Fruit fly (Drosophila melanogaster) whole organism, embryonic: ENCODE data around the gene RpS14a.

Experiments
- Abd-B ChIP-seq: fragments of 200-800 bp; sonication (Bioruptor generic); optimal IDR thresholded peaks from 2 replicates; lab custom pipeline; 2018; ENCODE audit warnings: missing biosample characterization, mild to moderate bottlenecking, missing genetic modification characterization, moderate library complexity
- B-H1 ChIP-seq: fragments of 200-800 bp; sonication (Bioruptor generic); IDR thresholded peaks from 3 replicates; pipeline ENCODE4 v1.3.6; 2022; ENCODE audit warnings: missing biosample characterization, missing genetic modification characterization
- CG11093 ChIP-seq: fragments of 200-800 bp; sonication (Bioruptor generic); IDR thresholded peaks from 3 replicates; pipeline ENCODE4 v1.3.6; 2022; ENCODE audit warnings: missing biosample characterization, missing genetic modification characterization
- CG11247 ChIP-seq: fragments of 200-800 bp; sonication (Bioruptor generic); IDR thresholded peaks from 2 replicates; pipeline ENCODE4 v1.3.6; 2022; ENCODE audit warnings: missing biosample characterization, missing genetic modification characterization
- CG11696 ChIP-seq: fragments of 200-800 bp; sonication (Bioruptor generic); IDR thresholded peaks from 2 replicates; pipeline ENCODE4 v1.3.6; 2022; ENCODE audit warnings: missing biosample characterization, missing genetic modification characterization
- CG12769 ChIP-seq: fragments of 200-800 bp; sonication (Bioruptor generic); optimal IDR thresholded peaks from 2 replicates; lab custom pipeline; 2019; ENCODE audit warnings: missing biosample characterization, mild to moderate bottlenecking, missing genetic modification characterization, moderate library complexity
- CG12942 ChIP-seq: fragments of 200-800 bp; sonication (Bioruptor generic); optimal IDR thresholded peaks from 3 replicates; lab custom pipeline; 2016; ENCODE audit warnings: missing biosample characterization, missing genetic modification characterization
- CG13775 ChIP-seq: fragments of 200-800 bp; sonication (Bioruptor generic); optimal IDR thresholded peaks from 3 replicates; lab custom pipeline; 2017; ENCODE audit warnings: missing biosample characterization, mild to moderate bottlenecking, missing genetic modification characterization
- CG17186 ChIP-seq: fragments of 200-800 bp; sonication (Bioruptor generic); optimal IDR thresholded peaks from 3 replicates; lab custom pipeline; 2017; ENCODE audit warnings: missing biosample characterization, missing genetic modification reagents, missing genetic modification characterization
- CG18764 ChIP-seq: fragments of 200-800 bp; sonication (Bioruptor generic); optimal IDR thresholded peaks from 3 replicates; lab custom pipeline; 2016; ENCODE audit warnings: missing biosample characterization, missing genetic modification characterization
- CG2202 ChIP-seq: fragments of 200-800 bp; sonication (Bioruptor generic); optimal IDR thresholded peaks from 2 replicates; lab custom pipeline; 2018; ENCODE audit warnings: missing biosample characterization, mild to moderate bottlenecking, missing genetic modification characterization
- CG32532 ChIP-seq: fragments of 200-800 bp; sonication (Bioruptor generic); IDR thresholded peaks from 2 replicates; pipeline ENCODE4 v1.3.6; 2022; ENCODE audit warnings: missing biosample characterization, missing genetic modification characterization
- CG6683 ChIP-seq: fragments of 200-800 bp; sonication (Bioruptor generic); optimal IDR thresholded peaks from 2 replicates; lab custom pipeline; 2017; ENCODE audit warnings: missing biosample characterization, mild to moderate bottlenecking, missing genetic modification characterization, missing genetic modification reagents
- CG8765 ChIP-seq: fragments of 200-800 bp; sonication (Bioruptor generic); IDR thresholded peaks from 2 replicates; pipeline ENCODE4 v1.3.6; 2022; ENCODE audit warnings: missing biosample characterization, missing genetic modification characterization
- CG9437 ChIP-seq: fragments of 200-800 bp; sonication (Bioruptor generic); optimal IDR thresholded peaks from 2 replicates; lab custom pipeline; 2018; ENCODE audit warnings: missing biosample characterization, mild to moderate bottlenecking, missing genetic modification characterization
- CG9609 ChIP-seq: fragments of 200-800 bp; sonication (Bioruptor generic); optimal IDR thresholded peaks from 3 replicates; lab custom pipeline; 2016; ENCODE audit warnings: missing biosample characterization, missing genetic modification characterization
- Drgx ChIP-seq: fragments of 200-800 bp; sonication (Bioruptor generic); IDR thresholded peaks from 2 replicates; pipeline ENCODE4 v1.3.6; 2022; ENCODE audit warnings: missing biosample characterization, missing genetic modification characterization
- Elba2 ChIP-seq: fragments of 200-800 bp; sonication (Bioruptor generic); optimal IDR thresholded peaks from 3 replicates; lab custom pipeline; 2016; ENCODE audit warnings: missing biosample characterization, missing genetic modification characterization
- Fer3 ChIP-seq: fragments of 200-800 bp; sonication (Bioruptor generic); optimal IDR thresholded peaks from 2 replicates; lab custom pipeline; 2018; ENCODE audit warnings: missing biosample characterization, mild to moderate bottlenecking, missing genetic modification characterization, moderate library complexity
- H2.0 ChIP-seq: fragments of 200-800 bp; sonication (Bioruptor generic); IDR thresholded peaks from 2 replicates; pipeline ENCODE4 v1.3.6; 2022; ENCODE audit warnings: missing biosample characterization, missing genetic modification characterization
- HLH4C ChIP-seq: fragments of 200-800 bp; sonication (Bioruptor generic); IDR thresholded peaks from 3 replicates; pipeline ENCODE4 v1.3.6; 2022; ENCODE audit warnings: missing biosample characterization, missing genetic modification characterization; ENCODE audit not compliant: partially characterized antibody
- Hmx ChIP-seq: fragments of 200-800 bp; sonication (Bioruptor generic); optimal IDR thresholded peaks from 2 replicates; lab custom pipeline; 2016; ENCODE audit warnings: missing biosample characterization, missing genetic modification characterization
- Hsf ChIP-seq: fragments of 200-800 bp; sonication (Bioruptor generic); optimal IDR thresholded peaks from 3 replicates; lab custom pipeline; 2016; ENCODE audit warnings: missing biosample characterization, missing genetic modification characterization
- MBD-R2 ChIP-seq: fragments of 200-800 bp; sonication (Bioruptor generic); IDR thresholded peaks from 2 replicates; pipeline ENCODE4 v1.3.6; 2022; ENCODE audit warnings: missing biosample characterization, missing genetic modification characterization
- Max ChIP-seq: fragments of 200-800 bp; sonication (Bioruptor generic); optimal IDR thresholded peaks from 2 replicates; lab custom pipeline; 2016; ENCODE audit warnings: missing biosample characterization, mild to moderate bottlenecking, missing genetic modification characterization
- Nf-YB ChIP-seq: fragments of 200-800 bp; sonication (Bioruptor generic); optimal IDR thresholded peaks from 3 replicates; lab custom pipeline; 2019; ENCODE audit warnings: missing biosample characterization, mild to moderate bottlenecking, missing genetic modification characterization, moderate library complexity
- NfI ChIP-seq: fragments of 200-800 bp; sonication (Bioruptor generic); optimal IDR thresholded peaks from 3 replicates; lab custom pipeline; 2018; ENCODE audit warnings: missing biosample characterization, mild to moderate bottlenecking, missing genetic modification characterization, moderate library complexity
- bcd ChIP-seq: fragments of 200-800 bp; sonication (Bioruptor generic); optimal IDR thresholded peaks from 2 replicates; lab custom pipeline; 2017; ENCODE audit warnings: missing biosample characterization, mild to moderate bottlenecking, missing genetic modification characterization
- chif ChIP-seq, 2 experiments: fragments of 200-800 bp; sonication (Bioruptor generic); optimal IDR thresholded peaks; 3 replicates each; lab custom pipeline; 2016; ENCODE audit warnings: missing biosample characterization in 2 of 2, missing genetic modification characterization in 2 of 2
- chinmo ChIP-seq: fragments of 200-800 bp; sonication (Bioruptor generic); IDR thresholded peaks from 4 replicates; pipeline ENCODE4 v1.3.6; 2022; ENCODE audit warnings: missing biosample characterization, missing genetic modification characterization; ENCODE audit not compliant: partially characterized antibody
- cwo ChIP-seq: fragments of 200-800 bp; sonication (Bioruptor generic); optimal IDR thresholded peaks from 3 replicates; lab custom pipeline; 2017; ENCODE audit warnings: missing biosample characterization, missing genetic modification characterization, mild to moderate bottlenecking, moderate library complexity, missing genetic modification reagents
- dmrt11E ChIP-seq: fragments of 200-800 bp; sonication (Bioruptor generic); optimal IDR thresholded peaks from 3 replicates; lab custom pipeline; 2018; ENCODE audit warnings: missing biosample characterization, mild to moderate bottlenecking, missing genetic modification characterization, moderate library complexity
- gsb-n ChIP-seq: fragments of 200-800 bp; sonication (Bioruptor generic); optimal IDR thresholded peaks from 3 replicates; lab custom pipeline; 2018; ENCODE audit warnings: missing biosample characterization, mild to moderate bottlenecking, missing genetic modification characterization
- lab ChIP-seq: fragments of 200-800 bp; sonication (Bioruptor generic); optimal IDR thresholded peaks from 3 replicates; lab custom pipeline; 2017; ENCODE audit warnings: missing biosample characterization, missing genetic modification characterization, mild to moderate bottlenecking, moderate library complexity, missing genetic modification reagents
- lola ChIP-seq, 3 experiments: fragments of >200 bp in 2 of 3; fragments of 200-800 bp in 1 of 3; sonication (Bioruptor generic) in 1 of 3; optimal IDR thresholded peaks; 2 replicates each; lab custom pipeline; 2017 to 2019; ENCODE audit warnings: missing biosample characterization in 3 of 3, missing genetic modification characterization in 3 of 3, mild to moderate bottlenecking in 1 of 3, moderate library complexity in 1 of 3
- pho ChIP-seq: fragments of 200-800 bp; sonication (Bioruptor generic); optimal IDR thresholded peaks from 2 replicates; lab custom pipeline; 2016; ENCODE audit warnings: missing biosample characterization, missing genetic modification characterization
- pnt ChIP-seq: fragments of 200-800 bp; sonication (Bioruptor generic); optimal IDR thresholded peaks from 3 replicates; lab custom pipeline; 2016; ENCODE audit warnings: missing biosample characterization, missing genetic modification characterization
- pum ChIP-seq: fragments of 200-800 bp; sonication (Bioruptor generic); optimal IDR thresholded peaks from 2 replicates; lab custom pipeline; 2016; ENCODE audit warnings: missing biosample characterization, missing genetic modification characterization
- row ChIP-seq: fragments of 200-800 bp; sonication (Bioruptor generic); IDR thresholded peaks from 3 replicates; pipeline ENCODE4 v1.3.6; 2022; ENCODE audit warnings: missing biosample characterization, missing genetic modification characterization
- sc ChIP-seq, 3 experiments: fragments of >200 bp in 2 of 3; fragments of 200-800 bp in 1 of 3; sonication (Bioruptor generic) in 1 of 3; optimal IDR thresholded peaks; 2 replicates in 2 of 3; 3 replicates in 1 of 3; lab custom pipeline; 2017; ENCODE audit warnings: mild to moderate bottlenecking in 1 of 3, missing biosample characterization in 1 of 3, missing genetic modification characterization in 1 of 3, missing genetic modification reagents in 1 of 3
- sens-2 ChIP-seq: fragments of 200-800 bp; sonication (Bioruptor generic); IDR thresholded peaks from 2 replicates; pipeline ENCODE4 v1.3.6; 2022; ENCODE audit warnings: missing biosample characterization, missing genetic modification characterization
- sisA ChIP-seq: fragments of 200-800 bp; sonication (Bioruptor generic); IDR thresholded peaks from 2 replicates; pipeline ENCODE4 v1.3.6; 2022; ENCODE audit warnings: missing biosample characterization, missing genetic modification characterization
- slbo ChIP-seq: fragments of 200-800 bp; sonication (Bioruptor generic); IDR thresholded peaks from 2 replicates; pipeline ENCODE4 v1.3.6; 2022; ENCODE audit warnings: missing biosample characterization, missing genetic modification characterization
- unpg ChIP-seq: fragments of 200-800 bp; sonication (Bioruptor generic); optimal IDR thresholded peaks from 3 replicates; lab custom pipeline; 2018; ENCODE audit warnings: missing biosample characterization, mild to moderate bottlenecking, missing genetic modification characterization, moderate library complexity
- zfh2 ChIP-seq: fragments of 200-800 bp; sonication (Bioruptor generic); optimal IDR thresholded peaks from 2 replicates; lab custom pipeline; 2016; ENCODE audit warnings: missing biosample characterization, missing genetic modification characterization

RpS14a gene

DNA sequence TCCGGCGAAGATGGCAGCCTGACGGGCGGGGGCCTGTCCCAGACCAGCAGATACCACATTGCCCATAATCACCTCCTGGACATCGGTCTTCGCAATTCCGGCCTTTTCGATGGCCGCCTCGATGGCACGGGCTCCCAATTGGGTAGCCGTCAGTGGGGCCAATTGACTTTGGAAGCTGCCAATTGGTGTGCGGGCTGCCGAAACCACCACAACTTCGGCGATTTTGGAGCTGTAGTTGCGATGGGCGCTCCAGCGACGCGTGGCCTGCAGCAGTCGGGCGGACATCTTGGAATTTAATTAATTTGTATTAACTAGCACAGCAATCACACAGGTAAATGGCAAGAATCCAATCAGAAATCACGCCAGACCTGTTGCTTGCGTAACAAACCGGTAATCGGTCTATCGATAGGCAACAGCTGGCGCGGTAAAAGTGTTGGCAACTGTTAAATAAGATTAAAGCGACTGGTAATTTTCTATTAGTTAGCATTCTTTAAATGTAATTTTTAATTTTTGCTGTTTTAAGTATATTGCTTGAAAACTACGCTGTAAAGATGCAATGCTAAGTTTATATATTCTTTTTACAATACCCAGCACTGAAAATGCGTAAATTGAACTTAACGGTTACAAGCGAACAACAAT lies 45.0 kb upstream of the RpS14a start, which contains the start of gene Acat1 (continued):
- TF ChIP-seq CG11247 (GFP tag; lab: Robert Waterston, UW), result peak; percentile 41; the same call in 1 of the 2 replicates
- no peak for TF ChIP-seq CG11093 (GFP tag; lab: Robert Waterston, UW)
- TF ChIP-seq gsb-n (tag; lab: Kevin White, UChicago), result peak; percentile 44
- TF ChIP-seq H2.0, result peak; percentile 26; the same call in 1 of the 2 replicates
- peak; percentile 47 for TF ChIP-seq CG13775 (GFP tag; lab: Kevin White, UChicago)
- peak; percentile 60; the same call in 1 of the 2 replicates for TF ChIP-seq MBD-R2
- peak; percentile 12 for TF ChIP-seq CG12942 (GFP tag; lab: Kevin White, UChicago)
- TF ChIP-seq Abd-B (GFP tag; lab: Kevin White, UChicago), result peak; percentile 12
- TF ChIP-seq HLH4C (GFP tag; lab: Robert Waterston, UW), result 0 out of 3 replicates have a peak, but pooled peaks have one; percentile 42
- peak; percentile 72 for TF ChIP-seq CG32532 (GFP tag; lab: Robert Waterston, UW)
- TF ChIP-seq bcd (GFP tag; lab: Kevin White, UChicago), result peak; percentile 42
- peak; percentile 54 for TF ChIP-seq Max
- peak; percentile 43; the same call in 1 of the 3 replicates for TF ChIP-seq row (GFP tag; lab: Robert Waterston, UW)
- peak; percentile 8 to 38 for TF ChIP-seq chif (GFP tag; optimal IDR thresholded peaks at IDR 0.05; lab: Kevin White, UChicago)
- TF ChIP-seq lab, result peak; percentile 72
- TF ChIP-seq NfI (GFP tag; lab: Kevin White, UChicago), result peak; percentile 48
- 0 out of 4 replicates have a peak, but pooled peaks have one; percentile 56 for TF ChIP-seq chinmo (GFP tag; lab: Robert Waterston, UW)
- peak; percentile 91 for TF ChIP-seq Elba2 (GFP tag; lab: Kevin White, UChicago)
- TF ChIP-seq unpg (GFP tag; lab: Kevin White, UChicago), result no peak
- TF ChIP-seq sens-2 (GFP tag; lab: Robert Waterston, UW), result peak; percentile 27; the same call in 1 of the 2 replicates
- peak; percentile 51 for TF ChIP-seq dmrt11E
- TF ChIP-seq Fer3, result peak; percentile 49
- TF ChIP-seq CG17186 (GFP tag; lab: Kevin White, UChicago), result peak; percentile 22
- peak; percentile 69 for TF ChIP-seq Hsf (GFP tag; lab: Kevin White, UChicago)
- no peak for TF ChIP-seq CG12769
- peak; percentile 65 for TF ChIP-seq slbo (GFP tag; lab: Robert Waterston, UW)
- peak; percentile 40 for TF ChIP-seq pho (GFP tag; lab: Kevin White, UChicago)
- TF ChIP-seq zfh2 (GFP tag; lab: Kevin White, UChicago), result peak; percentile 77
- TF ChIP-seq Drgx (GFP tag; lab: Robert Waterston, UW), result peak; percentile 62
- peak; percentile 27 for TF ChIP-seq pum (GFP tag; lab: Kevin White, UChicago)
- TF ChIP-seq CG11696 (GFP tag; lab: Robert Waterston, UW), result no peak
- peak; percentile 32 for TF ChIP-seq cwo (GFP tag; lab: Kevin White, UChicago)
- no peak for TF ChIP-seq CG8765
- peak; percentile 51 for TF ChIP-seq sisA (GFP tag; lab: Robert Waterston, UW)
- peak; percentile 39 for TF ChIP-seq Nf-YB (GFP tag; lab: Kevin White, UChicago)
- TF ChIP-seq CG9609, result peak; percentile 34
- TF ChIP-seq CG18764 (GFP tag; lab: Kevin White, UChicago), result peak; percentile 15
- no peak for TF ChIP-seq CG6683 (GFP tag; lab: Kevin White, UChicago)
- TF ChIP-seq CG2202, result peak; percentile 35
- no peak for TF ChIP-seq sc (optimal IDR thresholded peaks at IDR 0.05; lab: Kevin White, UChicago)
- TF ChIP-seq sc (GFP tag; optimal IDR thresholded peaks at IDR 0.05; lab: Kevin White, UChicago), result no peak
- no peak for TF ChIP-seq B-H1 (GFP tag; lab: Robert Waterston, UW)
- peak; percentile 47 for TF ChIP-seq CG9437 (GFP tag; lab: Kevin White, UChicago)
- TF ChIP-seq pnt, result peak; percentile 1
- peak; percentile 46 for TF ChIP-seq Hmx (GFP tag; lab: Kevin White, UChicago)
- peak in 1 of 3 experiments; percentile 30 for TF ChIP-seq lola (GFP tag; optimal IDR thresholded peaks at IDR 0.05; lab: Kevin White, UChicago)
- TF ChIP-seq, all 482 proteins: peak for 239
